Worm (Caenorhabditis elegans): ENCODE data around the gene attf-3.

Gene attf-3

ce11 chrIII:86316-86715, at the start of gene attf-3:
Gene attf-3 (minus strand): TSS chrIII:86384.
- no peak for TF ChIP-seq ztf-4 (tag; optimal IDR thresholded peaks at IDR 0.05)
- no peak for TF ChIP-seq lin-39 (tag; optimal IDR thresholded peaks at IDR 0.05)
- TF ChIP-seq mdl-1 (tag; optimal IDR thresholded peaks at IDR 0.05): no peak
- peak; percentile 53 for TF ChIP-seq sma-3 (GFP tag; optimal IDR thresholded peaks at IDR 0.05)
- no peak for TF ChIP-seq Y55F3AM.14 (GFP tag; optimal IDR thresholded peaks at IDR 0.05)
- no peak for TF ChIP-seq sma-9 (GFP tag; optimal IDR thresholded peaks at IDR 0.05)
- TF ChIP-seq sma-9 (tag; optimal IDR thresholded peaks at IDR 0.05): no peak
- TF ChIP-seq nhr-237 (tag; optimal IDR thresholded peaks at IDR 0.05): no peak
- no peak for TF ChIP-seq elt-3 (tag; optimal IDR thresholded peaks at IDR 0.05)
- peak; percentile 71 for TF ChIP-seq lin-11 (tag; optimal IDR thresholded peaks at IDR 0.05)
- peak; percentile 20 to 84 for TF ChIP-seq lsy-2 (tag; optimal IDR thresholded peaks at IDR 0.05)
- no peak for TF ChIP-seq unc-62 (GFP tag; optimal IDR thresholded peaks at IDR 0.05)
- no peak for TF ChIP-seq egl-27 (tag; optimal IDR thresholded peaks at IDR 0.05)
- no peak for TF ChIP-seq ztf-1 (GFP tag; conservative IDR thresholded peaks at IDR 0.05)
- no peak for TF ChIP-seq mab-5 (tag; optimal IDR thresholded peaks at IDR 0.05)
- TF ChIP-seq nhr-25 (tag; optimal IDR thresholded peaks at IDR 0.05): peak; percentile 40
- TF ChIP-seq ZK546.5 (tag; optimal IDR thresholded peaks at IDR 0.05): no peak
- TF ChIP-seq F13H6.1 (tag; optimal IDR thresholded peaks at IDR 0.05): peak; percentile 35
- TF ChIP-seq peb-1 (tag; optimal IDR thresholded peaks at IDR 0.05): no peak
- TF ChIP-seq nhr-12 (tag; optimal IDR thresholded peaks at IDR 0.05): no peak
- no peak for TF ChIP-seq fos-1 (tag; optimal IDR thresholded peaks at IDR 0.05)
- no peak for TF ChIP-seq unc-39 (tag; optimal IDR thresholded peaks at IDR 0.05)
- TF ChIP-seq nhr-6 (tag; optimal IDR thresholded peaks at IDR 0.05): no peak
- peak; percentile 78 for TF ChIP-seq C34F6.9 (tag; optimal IDR thresholded peaks at IDR 0.05)
- TF ChIP-seq nhr-10 (tag; optimal IDR thresholded peaks at IDR 0.05): no peak
- no peak for TF ChIP-seq nhr-11 (tag; optimal IDR thresholded peaks at IDR 0.05)
- TF ChIP-seq aly-2 (tag; optimal IDR thresholded peaks at IDR 0.05): no peak
- no peak for TF ChIP-seq mbf-1 (tag; optimal IDR thresholded peaks at IDR 0.05)
- no peak for TF ChIP-seq nhr-77 (tag; optimal IDR thresholded peaks at IDR 0.05)
- no peak for TF ChIP-seq skn-1 (tag; optimal IDR thresholded peaks at IDR 0.05)
- no peak for TF ChIP-seq nhr-21 (tag; optimal IDR thresholded peaks at IDR 0.05)
- no peak for TF ChIP-seq snpc-4 (tag; optimal IDR thresholded peaks at IDR 0.05)
- TF ChIP-seq ceh-82 (tag; optimal IDR thresholded peaks at IDR 0.05): no peak
- no peak for TF ChIP-seq blmp-1 (tag; optimal IDR thresholded peaks at IDR 0.05; ENCODE audit: insufficient read depth)
- peak; percentile 62 for TF ChIP-seq gmeb-1 (tag; optimal IDR thresholded peaks at IDR 0.05)
- peak; percentile 73 for TF ChIP-seq nhr-129 (tag; optimal IDR thresholded peaks at IDR 0.05)
- no peak for TF ChIP-seq dmd-4 (tag; optimal IDR thresholded peaks at IDR 0.05)
- peak; percentile 88 for TF ChIP-seq unc-55 (GFP tag; optimal IDR thresholded peaks at IDR 0.05)
- TF ChIP-seq sem-4 (tag; optimal IDR thresholded peaks at IDR 0.05): no peak
- TF ChIP-seq lin-13 (GFP tag; optimal IDR thresholded peaks at IDR 0.05): peak; percentile 78
- TF ChIP-seq elt-1 (tag; optimal IDR thresholded peaks at IDR 0.05): no peak
- no peak for TF ChIP-seq ama-1 (optimal IDR thresholded peaks at IDR 0.05)
- peak; percentile 17 for TF ChIP-seq R02D3.7 (tag; optimal IDR thresholded peaks at IDR 0.05)
- TF ChIP-seq alr-1 (tag; optimal IDR thresholded peaks at IDR 0.05): no peak
- peak; percentile 72 for TF ChIP-seq crh-2 (tag; optimal IDR thresholded peaks at IDR 0.05)
- TF ChIP-seq nhr-23 (tag; optimal IDR thresholded peaks at IDR 0.05): no peak
- no peak for TF ChIP-seq ztf-11 (tag; optimal IDR thresholded peaks at IDR 0.05)
- TF ChIP-seq ceh-16 (tag; optimal IDR thresholded peaks at IDR 0.05): no peak
- no peak for TF ChIP-seq zag-1 (tag; optimal IDR thresholded peaks at IDR 0.05)

All from whole organism, L2 larva.